Worm (Caenorhabditis elegans) whole organism, young adult: ENCODE data around the gene F11C7.2.
A peak's percentile ranks its signal among the peaks of the same experiment; 100 is the strongest.

Experiments used
- aptf-2 ChIP-seq: fragments of 200-800 bp; sonication (Bioruptor generic); conservative IDR thresholded peaks from 2 replicates; pipeline ENCODE4 v1.3.6; 2022; ENCODE audit warnings: missing genetic modification reagents, missing genetic modification characterization, missing compliant biosample characterization
- aptf-3 ChIP-seq: fragments of 200-800 bp; sonication (Bioruptor generic); IDR thresholded peaks from 2 replicates; pipeline ENCODE4 v1.3.6; 2022; ENCODE audit warnings: missing genetic modification characterization, missing compliant biosample characterization
- bed-1 ChIP-seq: fragments of 200-800 bp; sonication (Bioruptor generic); IDR thresholded peaks from 2 replicates; pipeline ENCODE4 v1.3.6; 2022; ENCODE audit warnings: missing genetic modification reagents, missing genetic modification characterization, missing compliant biosample characterization
- ceh-58 ChIP-seq: fragments of 200-800 bp; sonication (Bioruptor generic); IDR thresholded peaks from 2 replicates; pipeline ENCODE4 v1.3.6; 2022; ENCODE audit warnings: missing genetic modification characterization, missing compliant biosample characterization
- egl-18 ChIP-seq: fragments of 200-800 bp; sonication (Bioruptor generic); IDR thresholded peaks from 2 replicates; pipeline ENCODE4 v1.3.6; 2022; ENCODE audit warnings: missing genetic modification reagents, missing genetic modification characterization, missing compliant biosample characterization
- egl-44 ChIP-seq: fragments of 200-800 bp; sonication (Bioruptor generic); IDR thresholded peaks from 2 replicates; pipeline ENCODE4 v1.3.6; 2022; ENCODE audit warnings: missing genetic modification reagents, missing genetic modification characterization, missing compliant biosample characterization
- egrh-3 ChIP-seq: fragments of 200-800 bp; sonication (Bioruptor generic); IDR thresholded peaks from 2 replicates; pipeline ENCODE4 v1.3.6; 2022; ENCODE audit warnings: missing genetic modification reagents, missing genetic modification characterization, missing compliant biosample characterization
- madf-3 ChIP-seq: fragments of 200-800 bp; sonication (Bioruptor generic); IDR thresholded peaks from 2 replicates; pipeline ENCODE4 v1.3.6; 2022; ENCODE audit warnings: missing genetic modification reagents, missing genetic modification characterization, missing compliant biosample characterization
- madf-6 ChIP-seq: fragments of 200-800 bp; sonication (Bioruptor generic); IDR thresholded peaks from 2 replicates; pipeline ENCODE4 v1.3.6; 2022; ENCODE audit warnings: missing genetic modification reagents, missing genetic modification characterization, missing compliant biosample characterization
- nfya-2 ChIP-seq: fragments of 200-800 bp; sonication (Bioruptor generic); IDR thresholded peaks from 2 replicates; pipeline ENCODE4 v1.3.6; 2022; ENCODE audit warnings: missing genetic modification reagents, missing genetic modification characterization, missing compliant biosample characterization
- nhr-120 ChIP-seq: fragments of 200-800 bp; sonication (Bioruptor generic); IDR thresholded peaks from 2 replicates; pipeline ENCODE4 v1.3.6; 2022; ENCODE audit warnings: missing genetic modification characterization, missing compliant biosample characterization
- pbrm-1 ChIP-seq: fragments of 200-800 bp; sonication (Bioruptor generic); IDR thresholded peaks from 2 replicates; pipeline ENCODE4 v1.3.6; 2022; ENCODE audit warnings: missing genetic modification reagents, missing genetic modification characterization, missing compliant biosample characterization

The F11C7.2 gene

DNA sequence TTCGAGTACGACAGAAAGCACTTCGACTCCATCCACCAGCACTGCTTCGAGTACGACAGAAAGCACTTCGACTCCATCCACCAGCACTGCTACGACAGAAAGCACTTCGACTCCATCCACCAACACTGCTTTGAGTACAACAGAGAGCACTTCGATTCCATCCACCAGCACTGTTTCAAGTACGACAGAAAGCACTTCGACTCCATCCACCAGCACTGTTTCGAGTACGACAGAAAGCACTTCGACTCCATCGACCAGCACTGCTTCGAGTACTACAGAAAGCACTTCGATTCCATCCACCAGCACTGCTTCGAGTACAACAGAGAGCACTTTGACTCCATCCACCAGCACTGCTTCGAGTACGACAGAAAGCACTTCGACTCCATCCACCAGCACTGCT, 48.6 kb downstream of the F11C7.2 start:
- TF ChIP-seq egl-18 (GFP tag; lab: Robert Waterston, UW): 0 out of 2 replicates have a peak, but pooled peaks have one; percentile 48
- 0 out of 2 replicates have a peak, but pooled peaks have one; percentile 42 for TF ChIP-seq pbrm-1 (GFP tag; lab: Robert Waterston, UW)
- peak; percentile 38; the same call in 1 of the 2 replicates for TF ChIP-seq aptf-2 (GFP tag; lab: Robert Waterston, UW)
- TF ChIP-seq bed-1: 0 out of 2 replicates have a peak, but pooled peaks have one; percentile 21
- TF ChIP-seq nfya-2 (GFP tag; lab: Robert Waterston, UW): 0 out of 2 replicates have a peak, but pooled peaks have one; percentile 32
- TF ChIP-seq nhr-120 (GFP tag; lab: Robert Waterston, UW): 0 out of 2 replicates have a peak, but pooled peaks have one; percentile 19
- peak; percentile 71; the same call in 1 of the 2 replicates for TF ChIP-seq aptf-3 (GFP tag; lab: Robert Waterston, UW)
- TF ChIP-seq madf-6: 0 out of 2 replicates have a peak, but pooled peaks have one; percentile 13
- TF ChIP-seq egl-44 (GFP tag; lab: Robert Waterston, UW): 0 out of 2 replicates have a peak, but pooled peaks have one; percentile 60
- peak; percentile 91; the same call in 1 of the 2 replicates for TF ChIP-seq ceh-58
- TF ChIP-seq, all 124 proteins: peak for 10; not testable (repeated sequence) for 114

DNA sequence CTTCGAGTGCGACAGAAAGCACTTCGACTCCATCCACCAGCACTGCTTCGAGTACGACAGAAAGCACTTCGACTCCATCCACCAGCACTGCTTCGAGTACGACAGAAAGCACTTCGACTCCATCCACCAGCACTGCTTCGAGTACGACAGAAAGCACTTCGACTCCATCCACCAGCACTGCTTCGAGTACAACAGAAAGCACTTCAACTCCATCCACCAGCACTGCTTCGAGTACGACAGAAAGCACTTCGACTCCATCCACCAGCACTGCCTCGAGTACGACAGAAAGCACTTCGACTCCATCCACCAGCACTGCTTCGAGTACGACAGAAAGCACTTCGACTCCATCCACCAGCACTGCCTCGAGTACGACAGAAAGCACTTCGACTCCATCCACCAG, 50.6 kb downstream of the F11C7.2 start:
- TF ChIP-seq madf-3: peak; percentile 77; the same call in 1 of the 2 replicates
- 0 out of 2 replicates have a peak, but pooled peaks have one; percentile 23 for TF ChIP-seq egrh-3 (GFP tag; lab: Robert Waterston, UW)
